Fruit fly (Drosophila melanogaster): ENCODE results near the gene CG11504.

The CG11504 gene

DNA sequence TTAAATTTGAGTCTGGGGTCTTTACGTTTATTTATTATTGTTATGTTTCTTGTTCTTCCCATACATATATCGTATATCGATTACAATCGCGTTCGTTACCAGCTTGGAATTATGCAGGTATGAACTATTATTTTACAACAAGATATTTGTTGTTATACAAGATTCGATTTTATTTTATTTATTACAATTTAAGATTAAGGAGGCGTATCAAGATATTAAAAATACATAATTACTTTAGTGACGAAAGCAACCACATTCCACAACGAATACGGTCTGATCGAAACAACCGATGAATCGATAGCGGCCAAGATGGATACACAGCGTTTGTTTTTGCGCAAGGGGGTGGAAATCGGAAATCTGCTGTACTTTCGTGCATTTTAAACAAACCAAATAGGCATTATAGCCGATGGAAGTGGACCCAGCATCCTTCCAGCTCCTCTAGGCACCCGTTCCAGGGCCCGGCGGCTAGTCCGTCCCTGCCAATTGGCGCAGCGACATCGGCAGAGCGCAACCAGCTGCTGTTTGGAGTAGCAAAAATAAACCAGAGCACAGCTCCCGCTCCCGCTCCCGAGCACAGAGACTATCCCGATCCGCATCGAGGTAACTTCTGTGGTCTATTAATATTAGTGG, at the start of gene CG11504, which contains the start of gene CG15525:
CG11504 (plus strand) TSS at position 294 of the 630 bp plus-strand sequence.
CG15525 (minus strand) TSS at position 70 of the 630 bp plus-strand sequence.
- TF ChIP-seq CG34376 (GFP tag; optimal IDR thresholded peaks at IDR 0.05) (no peak), ftz-f1 (GFP tag; optimal IDR thresholded peaks at IDR 0.05) (no peak), ara (GFP tag; IDR thresholded peaks at IDR 0.05) (no peak), Drgx (GFP tag; IDR thresholded peaks at IDR 0.05) (no peak), CG14710 (tag; optimal IDR thresholded peaks at IDR 0.05) (peak; percentile 72), sim (GFP tag; IDR thresholded peaks at IDR 0.05) (no peak), kni (GFP tag; optimal IDR thresholded peaks at IDR 0.05) (no peak), CG15073 (GFP tag; optimal IDR thresholded peaks at IDR 0.05) (no peak), schlank (tag; optimal IDR thresholded peaks at IDR 0.05) (no peak), CG11560 (tag; IDR thresholded peaks at IDR 0.05) (peak; percentile 59; the same call in 2 of the 3 replicates), CG13624 (GFP tag; optimal IDR thresholded peaks at IDR 0.05) (peak; percentile 65), zen2 (GFP tag; IDR thresholded peaks at IDR 0.05; ENCODE audit: partially characterized antibody) (peak; percentile 28; the same call in 1 of the 3 replicates), CG15479 (GFP tag; optimal IDR thresholded peaks at IDR 0.05) (peak; percentile 79), Max (GFP tag; optimal IDR thresholded peaks at IDR 0.05) (peak; percentile 49), HLH3B (GFP tag; IDR thresholded peaks at IDR 0.05) (peak; percentile 58; the same call in 1 of the 2 replicates), D19B (GFP tag; optimal IDR thresholded peaks at IDR 0.05) (no peak), Fer3 (tag; optimal IDR thresholded peaks at IDR 0.05) (no peak), HHEX (GFP tag; optimal IDR thresholded peaks at IDR 0.05) (no peak), oc (tag; optimal IDR thresholded peaks at IDR 0.05) (no peak), dan (GFP tag; IDR thresholded peaks at IDR 0.05) (no peak), dm (GFP tag; optimal IDR thresholded peaks at IDR 0.05) (peak; percentile 15), CG13775 (GFP tag; optimal IDR thresholded peaks at IDR 0.05) (peak; percentile 65), pnt (GFP tag; optimal IDR thresholded peaks at IDR 0.05) (peak; percentile 24), crc (GFP tag; optimal IDR thresholded peaks at IDR 0.05) (no peak), Tbp (GFP tag; optimal IDR thresholded peaks at IDR 0.05) (no peak), CG10431 (GFP tag; optimal IDR thresholded peaks at IDR 0.05) (no peak), CG8388 (GFP tag; optimal IDR thresholded peaks at IDR 0.05) (no peak), MESR4 (GFP tag; optimal IDR thresholded peaks at IDR 0.05) (peak; percentile 66), CG6175 (GFP tag; IDR thresholded peaks at IDR 0.05) (peak; percentile 32; the same call in 1 of the 3 replicates), Fer2 (tag; optimal IDR thresholded peaks at IDR 0.05) (no peak), Camta (GFP tag; optimal IDR thresholded peaks at IDR 0.05) (peak; percentile 53), Dfd (GFP tag; optimal IDR thresholded peaks at IDR 0.05) (no peak), CG1832 (GFP tag; optimal IDR thresholded peaks at IDR 0.05) (no peak), gt (GFP tag; IDR thresholded peaks at IDR 0.05) (no peak), vfl (GFP tag; optimal IDR thresholded peaks at IDR 0.05) (peak; percentile 34), CG12942 (GFP tag; optimal IDR thresholded peaks at IDR 0.05) (peak; percentile 26), CG9932 (GFP tag; IDR thresholded peaks at IDR 0.05) (peak; percentile 84), Blimp-1 (GFP tag; optimal IDR thresholded peaks at IDR 0.05) (no peak), CG14050 (GFP tag; IDR thresholded peaks at IDR 0.05) (no peak), hbn (GFP tag; IDR thresholded peaks at IDR 0.05; ENCODE audit: partially characterized antibody) (peak; percentile 86), CG16863 (GFP tag; optimal IDR thresholded peaks at IDR 0.05) (peak; percentile 17), CG11723 (GFP tag; optimal IDR thresholded peaks at IDR 0.05) (no peak), cato (GFP tag; optimal IDR thresholded peaks at IDR 0.05; ENCODE audit: borderline replicate concordance) (no peak), CG13424 (tag; optimal IDR thresholded peaks at IDR 0.05) (peak; percentile 39), Hr39 (optimal IDR thresholded peaks at IDR 0.05) (no peak), mirr (GFP tag; optimal IDR thresholded peaks at IDR 0.05) (no peak), az2 (GFP tag; optimal IDR thresholded peaks at IDR 0.05) (peak; percentile 51), tna (GFP tag; IDR thresholded peaks at IDR 0.05; ENCODE audit: partially characterized antibody) (peak; percentile 62; the same call in 1 of the 2 replicates), CG4282 (GFP tag; optimal IDR thresholded peaks at IDR 0.05) (no peak), CG8478 (optimal IDR thresholded peaks at IDR 0.05) (no peak)
